Worm (Caenorhabditis elegans): ENCODE measurements around the gene scl-17.

ce11 chrII:1466448-1466847 is 21.4 kb downstream of the scl-17 start, which contains the start of gene Y51H7C.13:
- TF ChIP-seq ttx-3 (tag; optimal IDR thresholded peaks at IDR 0.05) (no peak), pha-2 (tag; optimal IDR thresholded peaks at IDR 0.05) (no peak), hlh-13 (GFP tag; optimal IDR thresholded peaks at IDR 0.05) (no peak), ceh-6 (GFP tag; optimal IDR thresholded peaks at IDR 0.05) (no peak), sox-4 (tag; optimal IDR thresholded peaks at IDR 0.05) (no peak), ref-2 (tag; optimal IDR thresholded peaks at IDR 0.05) (no peak), hlh-8 (tag; optimal IDR thresholded peaks at IDR 0.05) (no peak), tbx-2 (tag; optimal IDR thresholded peaks at IDR 0.05) (no peak), F13H6.1 (tag; optimal IDR thresholded peaks at IDR 0.05) (no peak), K02D7.2 (tag; optimal IDR thresholded peaks at IDR 0.05) (no peak), syd-9 (tag; optimal IDR thresholded peaks at IDR 0.05) (no peak), pha-4 (tag; optimal IDR thresholded peaks at IDR 0.05) (no peak), pag-3 (tag; optimal IDR thresholded peaks at IDR 0.05; ENCODE audit: borderline replicate concordance) (no peak)
